Worm (Caenorhabditis elegans) whole organism, L4 larva: ENCODE data around the gene sshk-1.

ENCODE experiments used
- F26F4.8 ChIP-seq: fragments of 200-800 bp; sonication (Bioruptor generic); conservative IDR thresholded peaks from 2 replicates; pipeline ENCODE4 v1.3.6; 2022; ENCODE audit warnings: missing genetic modification characterization, missing compliant biosample characterization
- F37D6.2 ChIP-seq: sonication (generic microtip); optimal IDR thresholded peaks from 2 replicates; lab custom pipeline; 2016; ENCODE audit warnings: mild to moderate bottlenecking, missing genetic modification characterization, missing compliant biosample characterization
- F44E2.7 ChIP-seq: fragments of 200-800 bp; sonication (Bioruptor generic); IDR thresholded peaks from 2 replicates; pipeline ENCODE4 v2.1.2; 2022; ENCODE audit warnings: missing genetic modification characterization, missing compliant biosample characterization
- aha-1 ChIP-seq: fragments of 150-350 bp; peaks from one replicate; lab custom pipeline; 2014; ENCODE audit warnings: missing biosample characterization, missing genetic modification characterization
- aly-2 ChIP-seq: sonication (generic microtip); optimal IDR thresholded peaks from 2 replicates; lab custom pipeline; 2018; ENCODE audit warnings: missing biosample characterization, missing genetic modification characterization
- ceh-32 ChIP-seq: sonication (generic microtip); optimal IDR thresholded peaks from 2 replicates; lab custom pipeline; 2016; ENCODE audit warnings: mild to moderate bottlenecking, missing genetic modification characterization, missing compliant biosample characterization; ENCODE audit not compliant: poor library complexity
- cey-2 ChIP-seq: sonication (generic microtip); optimal IDR thresholded peaks from 3 replicates; lab custom pipeline; 2017; ENCODE audit warnings: missing genetic modification characterization, mild to moderate bottlenecking, missing compliant biosample characterization, antibody characterized with exemption, borderline replicate concordance; ENCODE audit not compliant: insufficient read depth
- ctbp-1 ChIP-seq: fragments of 200-800 bp; sonication (Bioruptor generic); IDR thresholded peaks from 2 replicates; pipeline ENCODE4 v1.3.6; 2022; ENCODE audit warnings: missing genetic modification reagents, missing genetic modification characterization, missing compliant biosample characterization
- daf-16 ChIP-seq, 3 experiments: sonication (generic microtip); optimal IDR thresholded peaks; 2 replicates each; lab custom pipeline; 2016 to 2017; ENCODE audit warnings: missing genetic modification characterization in 3 of 3, missing genetic modification reagents in 3 of 3, mild to moderate bottlenecking in 2 of 3, missing compliant biosample characterization in 2 of 3, missing biosample characterization in 1 of 3, moderate library complexity in 1 of 3
- daf-19 ChIP-seq: fragments of 200-800 bp; sonication (Bioruptor generic); conservative IDR thresholded peaks from 2 replicates; pipeline ENCODE4 v1.3.6; 2022; ENCODE audit warnings: missing genetic modification characterization, missing compliant biosample characterization
- dmd-9 ChIP-seq: fragments of 200-800 bp; sonication (Bioruptor generic); IDR thresholded peaks from 2 replicates; pipeline ENCODE4 v1.3.6; 2022; ENCODE audit warnings: missing genetic modification reagents, missing genetic modification characterization, missing compliant biosample characterization
- dpl-1 ChIP-seq: fragments of 150-350 bp; optimal IDR thresholded peaks from 2 replicates; lab custom pipeline; 2014; ENCODE audit warnings: missing biosample characterization, missing genetic modification reagents, missing genetic modification characterization
- duxl-1 ChIP-seq: sonication (generic microtip); optimal IDR thresholded peaks from 2 replicates; lab custom pipeline; 2016; ENCODE audit warnings: mild to moderate bottlenecking, missing genetic modification characterization, moderate library complexity, missing compliant biosample characterization; ENCODE audit not compliant: poor library complexity
- dve-1 ChIP-seq: sonication (generic microtip); optimal IDR thresholded peaks from 2 replicates; lab custom pipeline; 2017; ENCODE audit warnings: antibody characterized with exemption, mild to moderate bottlenecking, missing genetic modification characterization, missing compliant biosample characterization; ENCODE audit not compliant: insufficient read depth
- fos-1 ChIP-seq: fragments of 150-350 bp; optimal IDR thresholded peaks from 2 replicates; lab custom pipeline; 2014; ENCODE audit warnings: missing biosample characterization, missing genetic modification characterization
- gei-8 ChIP-seq: fragments of 200-800 bp; sonication (Bioruptor generic); optimal IDR thresholded peaks from 2 replicates; lab custom pipeline; 2018; ENCODE audit warnings: mild to moderate bottlenecking, missing genetic modification characterization, missing compliant biosample characterization
- lin-1 ChIP-seq: fragments of 200-800 bp; sonication (Bioruptor generic); IDR thresholded peaks from 2 replicates; pipeline ENCODE4 v1.3.6; 2022; ENCODE audit warnings: missing genetic modification reagents, missing genetic modification characterization, missing compliant biosample characterization
- lin-15B ChIP-seq: fragments of 150-350 bp; sonication (generic microtip); optimal IDR thresholded peaks from 3 replicates; lab custom pipeline; 2014; ENCODE audit warnings: missing biosample characterization, missing genetic modification characterization
- lin-29 ChIP-seq: fragments of 200-800 bp; sonication (Bioruptor generic); IDR thresholded peaks from 2 replicates; pipeline ENCODE4 v1.3.6; 2022; ENCODE audit warnings: missing genetic modification reagents, missing genetic modification characterization, missing compliant biosample characterization
- lsy-2 ChIP-seq, 2 experiments: fragments of 150-350 bp in 1 of 2; sonication (generic microtip) in 1 of 2; optimal IDR thresholded peaks; 2 replicates each; lab custom pipeline; 2014 to 2017; ENCODE audit warnings: missing biosample characterization in 2 of 2, missing genetic modification characterization in 2 of 2
- mdt-29 ChIP-seq: fragments of 200-800 bp; sonication (Bioruptor generic); IDR thresholded peaks from 2 replicates; pipeline ENCODE4 v1.3.6; 2022; ENCODE audit warnings: missing genetic modification reagents, missing genetic modification characterization, missing compliant biosample characterization
- nhr-237 ChIP-seq: sonication (generic microtip); optimal IDR thresholded peaks from 2 replicates; lab custom pipeline; 2017; ENCODE audit warnings: missing biosample characterization, missing genetic modification characterization
- nhr-28 ChIP-seq: fragments of 150-350 bp; optimal IDR thresholded peaks from 2 replicates; lab custom pipeline; 2014; ENCODE audit warnings: missing biosample characterization, missing genetic modification characterization
- nhr-42 ChIP-seq: fragments of 200-800 bp; sonication (Bioruptor generic); IDR thresholded peaks from 2 replicates; pipeline ENCODE4 v1.3.6; 2022; ENCODE audit warnings: missing genetic modification characterization, missing compliant biosample characterization
- pqm-1 ChIP-seq: sonication (generic microtip); optimal IDR thresholded peaks from 2 replicates; lab custom pipeline; 2017; ENCODE audit warnings: missing biosample characterization, missing genetic modification characterization
- snpc-1.2 ChIP-seq: fragments of 200-800 bp; sonication (Bioruptor generic); IDR thresholded peaks from 2 replicates; pipeline ENCODE4 v1.3.6; 2022; ENCODE audit warnings: missing genetic modification reagents, missing genetic modification characterization, missing compliant biosample characterization
- snpc-4 ChIP-seq: fragments of 150-350 bp; optimal IDR thresholded peaks from 2 replicates; lab custom pipeline; 2014; ENCODE audit warnings: missing biosample characterization, missing genetic modification characterization
- unc-62 ChIP-seq, 3 experiments: fragments of 150-350 bp in 1 of 3; sonication (generic microtip); optimal IDR thresholded peaks in 2 of 3; peaks in 1 of 3; 1 replicate in 1 of 3; 2 replicates in 2 of 3; lab custom pipeline; 2014 to 2017; ENCODE audit warnings: missing biosample characterization in 3 of 3, missing genetic modification characterization in 3 of 3, missing genetic modification reagents in 3 of 3, missing genotype in 1 of 3

sshk-1 gene

DNA sequence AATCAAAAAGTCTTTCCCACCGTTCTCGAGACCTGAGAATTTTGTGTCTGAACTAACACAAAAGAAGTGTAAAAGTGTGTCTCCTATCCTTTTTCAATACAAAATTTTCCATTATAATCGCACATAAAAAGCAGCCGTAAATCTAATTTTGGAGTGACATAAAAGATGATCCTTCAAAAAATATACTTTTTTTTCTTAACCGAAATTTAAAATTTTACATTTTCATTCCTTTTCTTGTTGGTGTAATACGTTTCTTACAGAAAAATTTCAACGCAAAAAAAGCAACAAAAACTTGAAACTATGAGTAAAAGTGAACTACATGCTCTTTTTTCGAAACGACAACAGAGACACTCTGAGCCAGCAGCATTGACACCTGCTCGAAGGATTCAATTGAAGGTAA lies 8.9 kb upstream of the sshk-1 start, which contains the start of gene Y44A6D.6 (continued):
- TF ChIP-seq dve-1 (no peak), lsy-2 (tag; optimal IDR thresholded peaks at IDR 0.05; lab: Kevin White, UChicago) (no peak), ceh-32 (tag; lab: Kevin White, UChicago) (no peak)

DNA sequence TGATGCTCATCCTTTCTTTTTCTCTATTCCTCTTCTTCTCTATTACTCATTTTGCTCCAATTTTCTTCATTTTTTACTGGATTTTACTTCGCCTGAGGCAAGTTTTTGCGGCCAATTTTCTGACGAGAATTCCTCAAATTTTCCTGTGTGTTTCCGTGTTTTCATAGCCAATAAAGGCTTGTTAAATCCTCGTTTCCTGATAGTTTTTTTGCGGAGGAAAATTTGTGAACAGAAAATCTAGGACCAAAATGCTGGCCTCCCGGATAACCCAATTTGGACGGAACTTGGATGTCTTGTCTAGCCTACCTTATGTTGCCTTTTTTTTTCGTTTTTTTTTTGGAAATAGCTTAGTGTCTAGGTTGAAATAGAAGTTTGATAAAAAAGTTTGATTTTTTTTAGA lies 2.3 kb upstream of the sshk-1 start:
- peak in 1 of 2 experiments; percentile 92 for TF ChIP-seq unc-62 (GFP tag; optimal IDR thresholded peaks at IDR 0.05 in 1 of 2; lab: Kevin White, UChicago)
- no peak for TF ChIP-seq unc-62 (tag; optimal IDR thresholded peaks at IDR 0.05; lab: Kevin White, UChicago)
- TF ChIP-seq pqm-1 (tag; lab: Kevin White, UChicago), result no peak
- no peak for TF ChIP-seq aly-2 (tag; lab: Kevin White, UChicago)
- no peak for TF ChIP-seq duxl-1

DNA sequence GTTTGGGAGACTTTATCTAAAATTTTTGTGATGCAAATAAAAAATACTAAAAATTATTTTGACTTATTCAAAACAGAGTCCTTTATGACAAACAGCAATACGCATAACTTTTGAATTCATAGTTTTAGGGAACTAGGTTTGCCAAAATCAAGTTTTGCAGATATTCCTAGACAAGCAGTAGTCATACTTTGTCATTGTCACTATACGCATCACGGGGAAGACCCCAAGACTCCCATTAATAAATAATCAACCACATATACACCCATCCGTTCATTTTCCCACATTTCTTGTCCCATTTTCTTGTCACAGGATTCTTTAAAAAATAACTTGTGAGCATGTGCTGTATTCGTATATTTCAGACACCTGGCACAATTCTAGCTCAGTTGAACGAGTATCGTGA lies 1.5 kb upstream of the sshk-1 start, which contains the start of gene Y44A6D.7:
TSS of gene Y44A6D.7 (plus strand) at position 301 of the 400 bp plus-strand sequence.
- TF ChIP-seq ctbp-1 (GFP tag; lab: Robert Waterston, UW), result no peak
- TF ChIP-seq F37D6.2 (tag; lab: Kevin White, UChicago), result no peak
- no peak for TF ChIP-seq daf-16 (GFP tag; optimal IDR thresholded peaks at IDR 0.05; lab: Kevin White, UChicago)
- no peak for TF ChIP-seq daf-16 (tag; optimal IDR thresholded peaks at IDR 0.05; lab: Kevin White, UChicago)
- TF ChIP-seq nhr-42 (GFP tag; lab: Robert Waterston, UW), result no peak
- no peak for TF ChIP-seq F44E2.7 (GFP tag; lab: Robert Waterston, UW)

DNA sequence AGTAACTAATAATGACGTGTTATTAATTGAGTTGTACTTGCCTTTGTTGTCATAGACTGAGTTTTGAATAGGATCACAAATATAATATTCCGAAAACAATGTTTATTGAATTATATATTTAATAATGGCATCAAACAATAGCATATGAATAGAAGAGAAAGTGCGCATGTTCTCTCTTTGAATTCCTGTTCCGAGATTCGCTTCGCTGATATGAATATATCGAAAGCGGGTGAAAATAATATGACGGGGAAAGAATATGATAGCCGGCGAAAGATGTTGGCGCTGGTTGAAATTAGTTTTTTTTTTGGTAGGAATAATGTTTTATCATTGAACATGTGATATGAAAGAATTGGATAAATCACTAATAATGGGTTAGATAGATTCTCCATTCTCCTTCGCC lies 4.1 kb downstream of the sshk-1 start, which contains the start of gene T03D8.6:
TSS of gene T03D8.6 (minus strand) at position 298 of the 400 bp plus-strand sequence.
- no peak for TF ChIP-seq mdt-29 (GFP tag; lab: Robert Waterston, UW)
- TF ChIP-seq fos-1 (tag; lab: Kevin White, UChicago), result no peak
- TF ChIP-seq dpl-1 (GFP tag; lab: Kevin White, UChicago), result no peak
- TF ChIP-seq nhr-28 (tag; lab: Kevin White, UChicago), result peak; percentile 17

DNA sequence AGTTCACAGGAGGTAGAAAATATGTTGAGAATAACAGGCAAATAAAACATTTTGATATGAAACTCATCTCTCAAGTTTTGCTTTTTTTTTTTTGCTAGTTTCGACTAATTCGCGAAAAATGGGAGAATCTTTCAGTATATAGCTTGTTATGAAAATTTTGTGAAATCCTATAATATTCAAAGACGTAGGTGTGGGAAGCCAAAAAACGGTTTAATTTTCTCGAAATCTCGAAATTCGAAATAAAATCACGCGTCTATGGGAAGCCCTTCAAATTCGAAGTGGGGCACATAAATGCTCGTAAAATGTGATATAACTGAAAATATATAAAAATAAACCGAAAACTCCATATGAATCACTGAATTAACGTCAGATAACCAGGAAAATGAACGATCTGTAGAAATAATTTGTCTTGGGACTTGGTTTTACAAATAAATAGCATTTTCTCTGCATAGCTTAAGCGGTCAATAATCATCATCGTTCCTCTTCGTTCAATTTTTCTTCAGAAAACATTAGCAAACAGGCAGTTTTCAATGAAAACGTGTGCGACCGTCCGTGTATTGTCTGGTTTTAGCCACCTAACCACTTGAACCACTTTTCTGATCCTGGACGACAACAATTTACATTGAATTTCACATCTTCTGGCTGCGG lies 9.1 kb downstream of the sshk-1 start, which contains the start of the genes gcy-22 and grl-14:
TSS of gene gcy-22 (minus strand) at position 101 of the 648 bp plus-strand sequence.
TSS of gene grl-14 (plus strand) at position 598 of the 648 bp plus-strand sequence.
- no peak for TF ChIP-seq daf-19 (GFP tag; lab: Robert Waterston, UW)
- TF ChIP-seq lin-15B (tag; lab: Kevin White, UChicago), result no peak
- no peak for TF ChIP-seq mdt-29 (GFP tag; lab: Robert Waterston, UW)
- TF ChIP-seq lin-1 (GFP tag; lab: Robert Waterston, UW), result no peak
- TF ChIP-seq snpc-1.2, result no peak
- no peak for TF ChIP-seq gei-8 (GFP tag; lab: Kevin White, UChicago)
- no peak for TF ChIP-seq cey-2
- no peak for TF ChIP-seq F26F4.8 (GFP tag; lab: Robert Waterston, UW)
- no peak for TF ChIP-seq snpc-4 (tag; lab: Kevin White, UChicago)
- TF ChIP-seq nhr-237 (tag; lab: Kevin White, UChicago), result no peak
- no peak for TF ChIP-seq aha-1 (tag; lab: Kevin White, UChicago)
- TF ChIP-seq lin-29, result no peak
- TF ChIP-seq nhr-28 (tag; lab: Kevin White, UChicago), result no peak

DNA sequence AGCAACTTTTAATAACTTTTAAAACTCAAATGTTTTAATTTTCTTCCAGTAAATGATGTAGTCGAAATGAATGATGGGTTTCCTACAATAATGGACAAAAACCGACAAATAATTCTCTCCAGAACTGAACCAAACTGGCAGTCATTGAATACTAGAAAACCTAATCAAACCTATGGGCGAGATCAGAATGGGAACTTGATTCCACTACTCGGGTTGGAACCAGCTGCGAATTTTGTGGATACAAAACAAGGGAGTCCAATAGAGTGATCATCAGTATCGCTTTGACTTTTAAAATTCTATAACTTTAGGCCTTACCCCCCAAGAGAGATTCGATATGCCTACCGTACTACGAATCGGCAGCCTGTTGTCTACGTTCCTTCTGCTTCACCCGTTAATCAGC lies 10.7 kb downstream of the sshk-1 start:
- TF ChIP-seq unc-62 (GFP tag; optimal IDR thresholded peaks at IDR 0.05 in 1 of 2; lab: Kevin White, UChicago) (peak in 1 of 2 experiments; percentile 81), unc-62 (tag; optimal IDR thresholded peaks at IDR 0.05; lab: Kevin White, UChicago) (no peak), dmd-9 (no peak), aha-1 (tag; lab: Kevin White, UChicago) (peak; percentile 73)
